Worm (Caenorhabditis elegans): Measurements from ENCODE around the gene Y7A9A.1.

DNA sequence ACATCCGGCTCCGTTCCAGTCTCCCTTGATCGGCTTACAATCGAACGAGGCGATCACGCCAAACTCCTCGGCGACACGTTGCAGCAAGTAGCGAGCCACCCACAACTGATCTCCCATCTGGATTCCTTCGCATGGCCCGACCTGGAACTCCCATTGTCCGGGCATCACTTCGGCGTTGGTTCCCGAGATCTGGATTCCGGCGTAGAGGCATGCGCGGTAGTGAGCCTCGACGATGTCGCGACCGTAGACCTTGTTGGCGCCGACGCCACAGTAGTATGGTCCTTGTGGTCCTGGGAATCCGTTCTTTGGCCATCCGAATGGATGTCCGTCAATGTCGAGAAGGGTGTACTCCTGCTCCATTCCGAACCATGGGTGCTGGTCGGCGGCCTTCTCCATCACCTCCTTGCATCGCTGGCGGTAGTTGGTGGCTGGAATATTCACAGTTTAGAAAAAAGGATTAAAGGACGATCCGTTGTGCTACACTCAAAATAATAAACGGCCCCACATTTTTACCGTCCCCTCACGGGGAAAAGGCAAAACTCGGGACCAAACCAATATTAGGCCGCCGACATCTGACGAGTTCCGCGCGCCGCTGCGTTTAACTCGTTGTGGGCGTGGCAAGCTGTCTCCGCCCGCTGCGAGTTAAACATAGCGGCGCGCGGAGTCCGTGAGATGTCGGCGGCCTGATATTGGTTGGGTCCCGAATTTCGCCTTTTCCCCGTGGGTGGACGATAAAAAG lies 27.9 kb upstream of the Y7A9A.1 start:
- no peak for TF ChIP-seq cog-1 (tag; optimal IDR thresholded peaks at IDR 0.05)
- no peak for TF ChIP-seq med-1 (GFP tag; optimal IDR thresholded peaks at IDR 0.05; ENCODE audit: insufficient read depth)
- no peak for TF ChIP-seq ref-1 (GFP tag; conservative IDR thresholded peaks at IDR 0.05)
- TF ChIP-seq tab-1 (GFP tag; IDR thresholded peaks at IDR 0.05): no peak
- no peak for TF ChIP-seq ztf-23 (GFP tag; IDR thresholded peaks at IDR 0.05)

Data from whole organism, midembryonic.